Worm (Caenorhabditis elegans) whole organism, young adult: ENCODE data around the gene clec-202.

Source experiments
- B0261.1 ChIP-seq: sonication (generic microtip); optimal IDR thresholded peaks from 2 replicates; lab custom pipeline; 2016; ENCODE audit warnings: mild to moderate bottlenecking, missing genetic modification characterization, moderate library complexity, missing compliant biosample characterization
- D2030.7 ChIP-seq: fragments of 200-800 bp; sonication (Bioruptor generic); IDR thresholded peaks from 2 replicates; pipeline ENCODE4 v1.3.6; 2022; ENCODE audit warnings: missing genetic modification reagents, missing genetic modification characterization, missing compliant biosample characterization
- F33H1.4 ChIP-seq: fragments of 200-800 bp; sonication (Bioruptor generic); IDR thresholded peaks from 2 replicates; pipeline ENCODE4 v1.3.6; 2022; ENCODE audit warnings: missing genetic modification reagents, missing genetic modification characterization, missing compliant biosample characterization
- Y53F4B.3 ChIP-seq: fragments of 200-800 bp; sonication (Bioruptor generic); IDR thresholded peaks from 2 replicates; pipeline ENCODE4 v1.3.6; 2022; ENCODE audit warnings: missing genetic modification reagents, missing genetic modification characterization, missing compliant biosample characterization
- Y67H2A.10 ChIP-seq: fragments of 200-800 bp; sonication (Bioruptor generic); conservative IDR thresholded peaks from 2 replicates; pipeline ENCODE4 v1.3.6; 2022; ENCODE audit warnings: missing genetic modification reagents, missing genetic modification characterization, missing compliant biosample characterization
- Y79H2A.3 ChIP-seq: fragments of 200-800 bp; sonication (Bioruptor generic); conservative IDR thresholded peaks from 2 replicates; pipeline ENCODE4 v1.3.6; 2022; ENCODE audit warnings: missing genetic modification reagents, missing genetic modification characterization, missing compliant biosample characterization
- ama-1 ChIP-seq, 3 experiments: fragments of 150-350 bp in 1 of 3; sonication (generic microtip) in 2 of 3; optimal IDR thresholded peaks; 2 replicates each; lab custom pipeline; 2014 to 2018; ENCODE audit warnings: missing biosample characterization in 2 of 3, missing genetic modification characterization in 2 of 3, missing genetic modification reagents in 2 of 3
- atf-7 ChIP-seq: sonication (generic microtip); optimal IDR thresholded peaks from 2 replicates; lab custom pipeline; 2017; ENCODE audit warnings: mild to moderate bottlenecking, missing genetic modification characterization, missing compliant biosample characterization
- attf-5 ChIP-seq: fragments of 200-800 bp; sonication (Bioruptor generic); optimal IDR thresholded peaks from 2 replicates; lab custom pipeline; 2018; ENCODE audit warnings: mild to moderate bottlenecking, missing genetic modification characterization, missing compliant biosample characterization
- attf-6 ChIP-seq: fragments of 200-800 bp; sonication (Bioruptor generic); IDR thresholded peaks from 2 replicates; pipeline ENCODE4 v1.3.6; 2022; ENCODE audit warnings: missing genetic modification reagents, missing genetic modification characterization, missing compliant biosample characterization
- bed-1 ChIP-seq: fragments of 200-800 bp; sonication (Bioruptor generic); IDR thresholded peaks from 2 replicates; pipeline ENCODE4 v1.3.6; 2022; ENCODE audit warnings: missing genetic modification reagents, missing genetic modification characterization, missing compliant biosample characterization
- ccch-3 ChIP-seq: fragments of 200-800 bp; sonication (Bioruptor generic); optimal IDR thresholded peaks from 2 replicates; lab custom pipeline; 2018; ENCODE audit warnings: mild to moderate bottlenecking, missing genetic modification characterization, missing compliant biosample characterization
- cebp-2 ChIP-seq: fragments of 200-800 bp; sonication (Bioruptor generic); IDR thresholded peaks from 2 replicates; pipeline ENCODE4 v1.3.6; 2022; ENCODE audit warnings: missing genetic modification characterization, missing compliant biosample characterization
- ceh-27 ChIP-seq: fragments of 200-800 bp; sonication (Bioruptor generic); optimal IDR thresholded peaks from 2 replicates; lab custom pipeline; 2018; ENCODE audit warnings: mild to moderate bottlenecking, missing genetic modification characterization, moderate library complexity, missing compliant biosample characterization
- dox-1 ChIP-seq: fragments of 200-800 bp; sonication (Bioruptor generic); IDR thresholded peaks from 2 replicates; pipeline ENCODE4 v1.3.6; 2022; ENCODE audit warnings: missing genetic modification reagents, missing genetic modification characterization, missing compliant biosample characterization
- efl-1 ChIP-seq: fragments of 150-350 bp; optimal IDR thresholded peaks from 2 replicates; lab custom pipeline; 2014; ENCODE audit warnings: missing biosample characterization, missing genetic modification reagents, missing genetic modification characterization
- him-1 ChIP-seq: sonication (generic microtip); optimal IDR thresholded peaks from 2 replicates; lab custom pipeline; 2016; ENCODE audit warnings: missing genotype, missing genetic modification reagents, missing genetic modification characterization, missing compliant biosample characterization
- hlh-12 ChIP-seq: sonication (generic microtip); optimal IDR thresholded peaks from 2 replicates; lab custom pipeline; 2016; ENCODE audit warnings: missing genetic modification characterization, missing compliant biosample characterization
- let-607 ChIP-seq, 2 experiments: fragments of 200-800 bp in 1 of 2; sonication (Bioruptor generic) in 1 of 2; sonication (generic microtip) in 1 of 2; optimal IDR thresholded peaks; 2 replicates each; lab custom pipeline; 2016 to 2018; ENCODE audit warnings: mild to moderate bottlenecking in 2 of 2, missing compliant biosample characterization in 2 of 2, missing genetic modification characterization in 2 of 2, moderate library complexity in 2 of 2, missing genotype in 1 of 2
- lin-54 ChIP-seq: fragments of 200-800 bp; sonication (Bioruptor generic); optimal IDR thresholded peaks from 2 replicates; lab custom pipeline; 2018; ENCODE audit warnings: mild to moderate bottlenecking, missing genetic modification characterization, missing compliant biosample characterization
- lsl-1 ChIP-seq: fragments of 200-800 bp; sonication (Bioruptor generic); optimal IDR thresholded peaks from 2 replicates; lab custom pipeline; 2018; ENCODE audit warnings: mild to moderate bottlenecking, missing genetic modification characterization, moderate library complexity, missing compliant biosample characterization
- madf-6 ChIP-seq: fragments of 200-800 bp; sonication (Bioruptor generic); IDR thresholded peaks from 2 replicates; pipeline ENCODE4 v1.3.6; 2022; ENCODE audit warnings: missing genetic modification reagents, missing genetic modification characterization, missing compliant biosample characterization
- madf-8 ChIP-seq: fragments of 200-800 bp; sonication (Bioruptor generic); conservative IDR thresholded peaks from 2 replicates; pipeline ENCODE4 v1.3.6; 2022; ENCODE audit warnings: missing genetic modification reagents, missing genetic modification characterization, missing compliant biosample characterization
- mcd-1 ChIP-seq: fragments of 200-800 bp; sonication (Bioruptor generic); IDR thresholded peaks from 2 replicates; pipeline ENCODE4 v1.3.6; 2022; ENCODE audit warnings: missing genetic modification reagents, missing genetic modification characterization, missing compliant biosample characterization
- nhr-80 ChIP-seq: sonication (generic microtip); optimal IDR thresholded peaks from 2 replicates; lab custom pipeline; 2016; ENCODE audit warnings: missing genetic modification characterization, missing compliant biosample characterization
- repo-1 ChIP-seq: sonication (generic microtip); optimal IDR thresholded peaks from 2 replicates; lab custom pipeline; 2017; ENCODE audit warnings: mild to moderate bottlenecking, missing genetic modification characterization, missing compliant biosample characterization
- snpc-1.3 ChIP-seq: sonication (generic microtip); optimal IDR thresholded peaks from 2 replicates; lab custom pipeline; 2017; ENCODE audit warnings: missing genetic modification characterization, mild to moderate bottlenecking, missing compliant biosample characterization, antibody characterized with exemption, moderate library complexity, missing genotype, missing genetic modification reagents; ENCODE audit not compliant: insufficient read depth
- snpc-4 ChIP-seq, 5 experiments: fragments of 150-350 bp in 1 of 5; sonication (generic microtip) in 4 of 5; optimal IDR thresholded peaks; 2 replicates each; lab custom pipeline; 2014 to 2018; ENCODE audit warnings: missing genetic modification characterization in 5 of 5, missing biosample characterization in 3 of 5, antibody characterized with exemption in 2 of 5, mild to moderate bottlenecking in 2 of 5, missing compliant biosample characterization in 2 of 5, missing genotype in 2 of 5, moderate library complexity in 2 of 5, missing genetic modification reagents in 1 of 5
- tbp1 ChIP-seq: fragments of 200-800 bp; sonication (Bioruptor generic); optimal IDR thresholded peaks from 2 replicates; lab custom pipeline; 2018; ENCODE audit warnings: mild to moderate bottlenecking, missing genetic modification characterization, missing compliant biosample characterization
- xnd-1 ChIP-seq: sonication (generic microtip); optimal IDR thresholded peaks from 2 replicates; lab custom pipeline; 2016; ENCODE audit warnings: missing genotype, missing genetic modification reagents, missing genetic modification characterization, missing compliant biosample characterization
- ztf-18 ChIP-seq: sonication (generic microtip); optimal IDR thresholded peaks from 2 replicates; lab custom pipeline; 2016; ENCODE audit warnings: missing genotype, mild to moderate bottlenecking, missing genetic modification characterization, missing compliant biosample characterization
- ztf-25 ChIP-seq: fragments of 200-800 bp; sonication (Bioruptor generic); IDR thresholded peaks from 2 replicates; pipeline ENCODE4 v1.3.6; 2022; ENCODE audit warnings: missing genetic modification reagents, missing genetic modification characterization, missing compliant biosample characterization
- ztf-3 ChIP-seq: fragments of 200-800 bp; sonication (Bioruptor generic); optimal IDR thresholded peaks from 2 replicates; lab custom pipeline; 2018; ENCODE audit warnings: mild to moderate bottlenecking, missing genetic modification characterization, missing compliant biosample characterization

clec-202 gene

ce11 chrIV:17380061-17380680, 18.9 kb downstream of the clec-202 start, which contains the start of the genes C30H6.9 and dlat-2:
C30H6.9 (minus strand) TSS chrIV:17380170.
dlat-2 (plus strand) TSS chrIV:17380626.
- no peak for TF ChIP-seq him-1 (tag; lab: Kevin White, UChicago)
- peak; percentile 32 for TF ChIP-seq attf-5
- peak; percentile 80 for TF ChIP-seq F33H1.4 (GFP tag; lab: Robert Waterston, UW)
- peak; percentile 11 for TF ChIP-seq tbp1
- peak; percentile 24 for TF ChIP-seq snpc-4 (GFP tag; optimal IDR thresholded peaks at IDR 0.05; lab: Kevin White, UChicago)
- TF ChIP-seq snpc-4 (tag; optimal IDR thresholded peaks at IDR 0.05; lab: Kevin White, UChicago) = peak in 3 of 4 experiments; percentile 72 to 84 (median 83)
- peak; percentile 73 for TF ChIP-seq lsl-1 (GFP tag; lab: Kevin White, UChicago)
- TF ChIP-seq mcd-1 (GFP tag; lab: Robert Waterston, UW) = peak; percentile 77
- TF ChIP-seq madf-6 (GFP tag; lab: Robert Waterston, UW) = peak; percentile 62
- TF ChIP-seq xnd-1 (tag; lab: Kevin White, UChicago) = peak; percentile 38
- peak; percentile 65; the same call in 1 of the 2 replicates for TF ChIP-seq attf-6 (GFP tag; lab: Robert Waterston, UW)
- TF ChIP-seq dox-1 = peak; percentile 44; the same call in 1 of the 2 replicates
- peak; percentile 3 for TF ChIP-seq lin-54 (GFP tag; lab: Kevin White, UChicago)
- TF ChIP-seq efl-1 = no peak
- TF ChIP-seq ccch-3 (GFP tag; lab: Kevin White, UChicago) = no peak
- peak; percentile 41; the same call in 1 of the 2 replicates for TF ChIP-seq D2030.7 (GFP tag; lab: Robert Waterston, UW)

ce11 chrIV:17382029-17382428, 20.8 kb downstream of the clec-202 start, which contains the start of gene C30H6.8:
C30H6.8 (plus strand) TSS chrIV:17382329.
- TF ChIP-seq Y79H2A.3 (GFP tag; lab: Robert Waterston, UW) = no peak
- no peak for TF ChIP-seq mcd-1 (GFP tag; lab: Robert Waterston, UW)
- TF ChIP-seq bed-1 (GFP tag; lab: Robert Waterston, UW) = no peak
- TF ChIP-seq ceh-27 (GFP tag; lab: Kevin White, UChicago) = no peak
- no peak for TF ChIP-seq madf-8 (GFP tag; lab: Robert Waterston, UW)
- no peak for TF ChIP-seq B0261.1 (tag; lab: Kevin White, UChicago)
- TF ChIP-seq ama-1 (optimal IDR thresholded peaks at IDR 0.05; lab: Kevin White, UChicago) = no peak
- no peak for TF ChIP-seq ama-1 (GFP tag; optimal IDR thresholded peaks at IDR 0.05; lab: Kevin White, UChicago)
- no peak for TF ChIP-seq ccch-3 (GFP tag; lab: Kevin White, UChicago)
- no peak for TF ChIP-seq Y67H2A.10
- TF ChIP-seq atf-7 (tag; lab: Kevin White, UChicago) = no peak
- TF ChIP-seq snpc-1.3 = no peak
- no peak for TF ChIP-seq ztf-25 (GFP tag; lab: Robert Waterston, UW)
- no peak for TF ChIP-seq ztf-18 (tag; lab: Kevin White, UChicago)
- TF ChIP-seq repo-1 (tag; lab: Kevin White, UChicago) = no peak
- TF ChIP-seq, all 124 proteins: peak for 0

DNA sequence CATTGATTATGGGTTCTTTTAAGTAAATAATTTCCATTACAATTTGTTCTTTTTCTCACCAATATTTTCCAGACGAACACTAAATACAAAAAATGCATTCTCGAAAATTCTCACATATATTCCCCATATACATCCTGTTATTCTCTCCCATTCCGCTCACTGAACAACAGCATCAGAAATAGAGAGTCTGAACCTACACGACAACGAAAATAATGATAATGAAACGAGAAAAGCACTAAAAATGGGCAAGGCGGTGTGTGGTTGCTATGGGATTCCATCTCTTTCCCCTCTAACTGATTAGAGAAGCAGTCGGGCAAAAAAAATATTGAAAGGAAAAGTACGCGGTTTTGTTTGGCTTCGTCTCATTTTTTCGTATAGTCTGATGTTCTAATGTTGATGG, 21.8 kb downstream of the clec-202 start, which contains the start of gene C30H6.12:
Gene C30H6.12, plus strand, starts transcription at position 301 of the 400 bp plus-strand sequence.
- TF ChIP-seq Y53F4B.3 (GFP tag; lab: Robert Waterston, UW) (no peak), ztf-3 (GFP tag; lab: Kevin White, UChicago) (no peak), hlh-12 (tag; lab: Kevin White, UChicago) (no peak)

- TF ChIP-seq let-607 (tag; optimal IDR thresholded peaks at IDR 0.05; lab: Kevin White, UChicago) = peak; percentile 18 to 49
- TF ChIP-seq cebp-2 (GFP tag; lab: Robert Waterston, UW) = no peak
- TF ChIP-seq nhr-80 (tag; lab: Kevin White, UChicago) = peak; percentile 86
Observed at ce11 chrIV:17387442-17387967, 26.3 kb downstream of the clec-202 start, which contains the start of gene T02D1.8. T02D1.8 (minus strand) TSS chrIV:17387492.
